Worm (Caenorhabditis elegans) whole organism, late embryonic: Measurements from ENCODE around the gene H32C10.1.

ENCODE experiments used
- C38D4.7 ChIP-seq: fragments of 200-800 bp; sonication (Bioruptor generic); optimal IDR thresholded peaks from 2 replicates; lab custom pipeline; 2018; ENCODE audit warnings: mild to moderate bottlenecking, missing genetic modification characterization, moderate library complexity, missing compliant biosample characterization
- K09A11.1 ChIP-seq: sonication (generic microtip); optimal IDR thresholded peaks from 2 replicates; lab custom pipeline; 2017; ENCODE audit warnings: antibody characterized with exemption, mild to moderate bottlenecking, missing genetic modification characterization, missing compliant biosample characterization; ENCODE audit not compliant: insufficient read depth
- ceh-18 ChIP-seq: sonication (generic microtip); optimal IDR thresholded peaks from 2 replicates; lab custom pipeline; 2016; ENCODE audit warnings: missing genetic modification characterization, missing compliant biosample characterization
- ceh-19 ChIP-seq: fragments of 200-800 bp; sonication (Bioruptor generic); optimal IDR thresholded peaks from 2 replicates; lab custom pipeline; 2018; ENCODE audit warnings: mild to moderate bottlenecking, missing genetic modification characterization, missing compliant biosample characterization
- ceh-2 ChIP-seq: sonication (generic microtip); optimal IDR thresholded peaks from 2 replicates; lab custom pipeline; 2016; ENCODE audit warnings: missing genotype, missing genetic modification characterization, missing compliant biosample characterization
- ceh-30 ChIP-seq: fragments of 150-350 bp; optimal IDR thresholded peaks from 2 replicates; lab custom pipeline; 2014; ENCODE audit warnings: missing biosample characterization, missing genetic modification characterization
- ceh-45 ChIP-seq: fragments of 200-800 bp; sonication (Bioruptor generic); IDR thresholded peaks from 2 replicates; pipeline ENCODE4 v1.3.6; 2022; ENCODE audit warnings: missing genetic modification reagents, missing genetic modification characterization, missing compliant biosample characterization
- dmd-4 ChIP-seq: sonication (generic microtip); optimal IDR thresholded peaks from 2 replicates; lab custom pipeline; 2016; ENCODE audit warnings: borderline replicate concordance, missing genetic modification characterization, missing compliant biosample characterization
- elt-4 ChIP-seq: sonication (generic microtip); optimal IDR thresholded peaks from 2 replicates; lab custom pipeline; 2016; ENCODE audit warnings: missing genetic modification characterization, missing compliant biosample characterization
- ets-4 ChIP-seq: sonication (generic microtip); optimal IDR thresholded peaks from 2 replicates; lab custom pipeline; 2016; ENCODE audit warnings: missing genetic modification characterization, missing compliant biosample characterization
- fkh-6 ChIP-seq: sonication (generic microtip); optimal IDR thresholded peaks from 2 replicates; lab custom pipeline; 2016; ENCODE audit warnings: missing genetic modification characterization, missing compliant biosample characterization
- hlh-15 ChIP-seq: sonication (generic microtip); optimal IDR thresholded peaks from 2 replicates; lab custom pipeline; 2016; ENCODE audit warnings: missing genetic modification characterization, missing compliant biosample characterization
- hlh-30 ChIP-seq: sonication (generic microtip); optimal IDR thresholded peaks from 2 replicates; lab custom pipeline; 2017; ENCODE audit warnings: antibody characterized with exemption, missing genetic modification characterization, missing compliant biosample characterization; ENCODE audit not compliant: insufficient read depth
- hlh-6 ChIP-seq: sonication (generic microtip); optimal IDR thresholded peaks from 2 replicates; lab custom pipeline; 2016; ENCODE audit warnings: missing genotype, missing genetic modification characterization, missing compliant biosample characterization
- lim-6 ChIP-seq: sonication (generic microtip); optimal IDR thresholded peaks from 2 replicates; lab custom pipeline; 2016; ENCODE audit warnings: missing genetic modification characterization, missing compliant biosample characterization
- lin-11 ChIP-seq: fragments of 200-800 bp; sonication (Bioruptor generic); optimal IDR thresholded peaks from 2 replicates; lab custom pipeline; 2018; ENCODE audit warnings: mild to moderate bottlenecking, missing genetic modification characterization, missing compliant biosample characterization
- odd-2 ChIP-seq: sonication (generic microtip); optimal IDR thresholded peaks from 2 replicates; lab custom pipeline; 2017; ENCODE audit warnings: antibody characterized with exemption, mild to moderate bottlenecking, missing genetic modification characterization, missing compliant biosample characterization
- pag-3 ChIP-seq: sonication (generic microtip); optimal IDR thresholded peaks from 2 replicates; lab custom pipeline; 2016; ENCODE audit warnings: missing compliant biosample characterization, missing genetic modification characterization, borderline replicate concordance
- pax-1 ChIP-seq: fragments of 150-350 bp; optimal IDR thresholded peaks from 2 replicates; lab custom pipeline; 2014; ENCODE audit warnings: missing biosample characterization, missing genetic modification characterization
- pha-4 ChIP-seq: fragments of 150-350 bp; optimal IDR thresholded peaks from 2 replicates; lab custom pipeline; 2018; ENCODE audit warnings: missing biosample characterization, missing genetic modification reagents, missing genetic modification characterization
- pros-1 ChIP-seq: fragments of 150-350 bp; optimal IDR thresholded peaks from 2 replicates; lab custom pipeline; 2014; ENCODE audit warnings: missing biosample characterization, missing genetic modification reagents, missing genetic modification characterization
- ref-2 ChIP-seq: sonication (generic microtip); optimal IDR thresholded peaks from 2 replicates; lab custom pipeline; 2016; ENCODE audit warnings: missing genetic modification characterization, missing compliant biosample characterization
- sdc-2 ChIP-seq: sonication (generic microtip); optimal IDR thresholded peaks from 2 replicates; lab custom pipeline; 2016; ENCODE audit warnings: missing genotype, missing genetic modification characterization, missing compliant biosample characterization
- ttx-3 ChIP-seq: sonication (generic microtip); optimal IDR thresholded peaks from 2 replicates; lab custom pipeline; 2016; ENCODE audit warnings: missing genetic modification reagents, missing genetic modification characterization, missing compliant biosample characterization
- unc-42 ChIP-seq: sonication (generic microtip); optimal IDR thresholded peaks from 2 replicates; lab custom pipeline; 2016; ENCODE audit warnings: missing genotype, missing genetic modification characterization, missing compliant biosample characterization
- zip-5 ChIP-seq: sonication (generic microtip); optimal IDR thresholded peaks from 2 replicates; lab custom pipeline; 2016; ENCODE audit warnings: missing genetic modification characterization, missing compliant biosample characterization
- ztf-16 ChIP-seq: sonication (generic microtip); optimal IDR thresholded peaks from 2 replicates; lab custom pipeline; 2017; ENCODE audit warnings: missing genetic modification characterization, missing compliant biosample characterization

Gene H32C10.1

DNA sequence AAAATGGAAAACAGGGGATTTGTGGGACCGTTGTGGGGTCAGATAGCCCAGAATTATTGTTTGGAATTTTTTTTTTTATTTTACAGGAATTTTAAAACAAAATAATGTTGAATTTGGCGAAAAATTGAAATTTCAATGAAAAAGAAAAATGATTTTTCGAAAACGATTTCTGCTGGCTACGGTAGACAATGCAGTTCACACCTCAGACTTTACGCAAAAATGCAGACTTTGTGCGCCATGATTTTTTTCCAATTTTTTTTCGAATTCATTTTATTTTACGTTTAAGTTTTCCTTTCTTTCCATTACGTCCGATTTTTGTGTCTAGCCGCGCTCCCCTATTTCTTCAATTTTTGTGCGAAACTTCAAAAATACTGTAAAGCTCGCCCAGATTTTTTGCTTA is 5.8 kb downstream of the H32C10.1 start (continued):
- no peak for TF ChIP-seq elt-4 (tag; lab: Kevin White, UChicago)

DNA sequence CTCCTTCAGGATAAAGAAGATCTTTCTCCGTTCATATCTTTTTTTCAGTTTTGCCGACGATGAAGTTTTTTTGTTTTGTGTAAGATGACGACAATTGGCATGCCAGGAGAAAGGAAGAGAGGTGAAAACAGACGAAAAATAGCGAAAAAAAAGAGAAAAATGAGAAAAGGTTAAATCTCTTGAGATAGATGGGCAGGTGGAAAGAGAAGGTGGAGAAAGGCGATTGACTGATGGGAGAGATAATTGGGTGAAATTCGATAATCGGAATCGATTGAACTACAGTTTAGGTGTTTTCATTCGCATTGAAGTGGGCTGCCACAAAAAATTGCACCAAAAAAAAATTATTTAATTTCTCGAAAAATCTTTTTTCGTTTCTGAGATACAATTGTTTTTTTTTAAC is 6.5 kb downstream of the H32C10.1 start:
- TF ChIP-seq pax-1 (tag; lab: Kevin White, UChicago), result no peak
- TF ChIP-seq, all 69 proteins: peak for 0

- TF ChIP-seq ttx-3 (no peak), unc-42 (tag; lab: Kevin White, UChicago) (peak; percentile 1)
Measured at ce11 chrIV:5941236-5941976, 7.3 kb downstream of the H32C10.1 start, which contains the start of gene pfkb-1.2. Gene pfkb-1.2 (plus strand): TSS chrIV:5941926.

DNA sequence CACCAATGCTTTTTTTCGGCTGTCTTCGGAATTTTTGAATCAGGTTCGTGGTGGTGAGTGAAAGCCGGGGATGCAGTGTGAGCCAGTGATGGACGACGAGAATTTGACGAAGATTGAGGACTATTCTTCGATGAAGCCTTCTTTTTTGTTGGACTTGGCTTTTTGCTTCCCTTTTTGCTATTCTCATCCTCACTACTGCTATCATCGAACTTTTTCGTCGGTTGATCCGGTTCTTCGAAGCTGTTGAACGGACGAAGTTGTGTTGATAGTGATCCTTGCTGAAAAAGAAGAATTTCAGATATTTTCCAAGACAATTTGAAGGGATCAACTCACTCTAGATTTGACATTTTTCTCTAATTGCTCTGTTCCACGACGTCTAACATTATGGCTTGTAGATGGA is 10.0 kb downstream of the H32C10.1 start:
- TF ChIP-seq ceh-30 (tag; lab: Kevin White, UChicago) (no peak), ets-4 (tag; lab: Kevin White, UChicago) (no peak), fkh-6 (tag; lab: Kevin White, UChicago) (no peak), lin-11 (no peak), elt-4 (tag; lab: Kevin White, UChicago) (no peak), K09A11.1 (tag; lab: Kevin White, UChicago) (no peak)

DNA sequence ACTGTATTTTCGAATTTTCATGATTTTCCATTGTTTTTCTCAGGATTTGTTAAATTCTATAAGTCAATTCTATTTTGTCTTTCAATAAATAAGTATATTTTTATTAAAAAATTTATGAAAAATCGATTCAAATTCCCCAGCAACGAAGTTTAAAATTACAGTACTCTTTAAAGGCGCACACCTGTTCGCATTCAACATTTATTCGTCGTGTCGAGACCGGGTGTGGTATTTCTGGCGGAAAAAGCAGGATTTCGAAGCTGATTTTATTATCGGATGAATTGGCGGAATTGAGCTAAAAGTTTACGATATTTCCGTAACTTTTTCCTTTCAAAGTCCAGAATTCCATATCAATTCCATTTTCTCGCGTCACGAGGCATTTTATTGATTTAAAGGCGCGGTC is 11.3 kb downstream of the H32C10.1 start:
- no peak for TF ChIP-seq C38D4.7 (GFP tag; lab: Kevin White, UChicago)
- TF ChIP-seq hlh-6 (tag; lab: Kevin White, UChicago), result no peak
- no peak for TF ChIP-seq dmd-4 (tag; lab: Kevin White, UChicago)
- TF ChIP-seq odd-2 (tag; lab: Kevin White, UChicago), result no peak
- no peak for TF ChIP-seq pag-3 (tag; lab: Kevin White, UChicago)
- no peak for TF ChIP-seq ceh-18 (tag; lab: Kevin White, UChicago)
- no peak for TF ChIP-seq sdc-2 (tag; lab: Kevin White, UChicago)

- TF ChIP-seq unc-42 (tag; lab: Kevin White, UChicago) (no peak), pag-3 (tag; lab: Kevin White, UChicago) (no peak), dmd-4 (tag; lab: Kevin White, UChicago) (no peak), zip-5 (tag; lab: Kevin White, UChicago) (no peak), ceh-30 (tag; lab: Kevin White, UChicago) (no peak), lim-6 (tag; lab: Kevin White, UChicago) (no peak), ztf-16 (tag; lab: Kevin White, UChicago) (no peak), ceh-45 (GFP tag; lab: Robert Waterston, UW) (no peak), pros-1 (tag; lab: Kevin White, UChicago) (no peak), hlh-15 (tag; lab: Kevin White, UChicago) (no peak), ets-4 (tag; lab: Kevin White, UChicago) (no peak), ceh-19 (GFP tag; lab: Kevin White, UChicago) (no peak), ceh-2 (no peak), pax-1 (tag; lab: Kevin White, UChicago) (no peak), hlh-30 (no peak), pha-4 (tag; lab: Kevin White, UChicago) (no peak), ref-2 (tag; lab: Kevin White, UChicago) (no peak)
Measured at ce11 chrIV:5946602-5947444, 12.7 kb downstream of the H32C10.1 start, which contains the start of gene inx-7. Gene inx-7 (minus strand): TSS chrIV:5946638.
